Fruit fly (Drosophila melanogaster): ENCODE results near the gene sage.

The sage gene

DNA sequence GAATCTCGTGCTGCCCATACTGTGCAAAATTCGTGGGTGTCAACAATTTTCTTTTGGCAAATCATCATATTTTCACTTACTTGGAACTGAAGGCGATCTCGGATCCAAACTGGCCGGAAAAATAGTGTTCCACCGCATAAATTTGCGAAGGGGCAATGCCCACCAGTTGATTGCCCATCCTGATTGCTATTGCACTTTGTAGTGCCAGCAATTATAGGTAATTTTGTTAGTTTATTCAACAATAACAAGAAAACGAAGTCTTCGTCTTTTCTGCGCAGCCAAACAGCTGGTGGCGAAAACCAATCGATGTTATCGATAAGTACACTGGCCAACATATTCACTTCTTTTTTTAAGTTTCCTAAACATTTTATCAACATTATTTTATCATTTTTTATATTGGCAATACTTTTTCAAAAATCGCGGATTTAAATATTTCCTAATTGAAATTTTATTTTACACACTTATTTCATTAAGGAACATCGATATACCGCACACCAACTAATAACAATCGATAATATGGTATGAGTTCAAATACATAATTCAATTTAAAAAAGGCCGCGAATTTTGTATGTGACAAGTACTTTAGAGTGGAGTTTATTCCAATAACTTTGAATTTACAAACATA, 18.3 kb downstream of the sage start, which contains the start of gene Vps15:
Vps15 (minus strand) TSS at position 294 of the 625 bp plus-strand sequence.
- TF ChIP-seq CG17801 (GFP tag; optimal IDR thresholded peaks at IDR 0.05; ENCODE audit: partially characterized antibody), result peak; percentile 84

dm6 chr3R:9240554-9240953, 23.4 kb downstream of the sage start, which contains the start of gene D1:
D1 (minus strand) TSS chr3R:9240654.
- no peak for TF ChIP-seq CG17801 (GFP tag; optimal IDR thresholded peaks at IDR 0.05; ENCODE audit: partially characterized antibody)

dm6 chr3R:9239941-9240400, 24.0 kb downstream of the sage start:
- peak; percentile 67 for TF ChIP-seq CG17801 (GFP tag; optimal IDR thresholded peaks at IDR 0.05; ENCODE audit: partially characterized antibody)

DNA sequence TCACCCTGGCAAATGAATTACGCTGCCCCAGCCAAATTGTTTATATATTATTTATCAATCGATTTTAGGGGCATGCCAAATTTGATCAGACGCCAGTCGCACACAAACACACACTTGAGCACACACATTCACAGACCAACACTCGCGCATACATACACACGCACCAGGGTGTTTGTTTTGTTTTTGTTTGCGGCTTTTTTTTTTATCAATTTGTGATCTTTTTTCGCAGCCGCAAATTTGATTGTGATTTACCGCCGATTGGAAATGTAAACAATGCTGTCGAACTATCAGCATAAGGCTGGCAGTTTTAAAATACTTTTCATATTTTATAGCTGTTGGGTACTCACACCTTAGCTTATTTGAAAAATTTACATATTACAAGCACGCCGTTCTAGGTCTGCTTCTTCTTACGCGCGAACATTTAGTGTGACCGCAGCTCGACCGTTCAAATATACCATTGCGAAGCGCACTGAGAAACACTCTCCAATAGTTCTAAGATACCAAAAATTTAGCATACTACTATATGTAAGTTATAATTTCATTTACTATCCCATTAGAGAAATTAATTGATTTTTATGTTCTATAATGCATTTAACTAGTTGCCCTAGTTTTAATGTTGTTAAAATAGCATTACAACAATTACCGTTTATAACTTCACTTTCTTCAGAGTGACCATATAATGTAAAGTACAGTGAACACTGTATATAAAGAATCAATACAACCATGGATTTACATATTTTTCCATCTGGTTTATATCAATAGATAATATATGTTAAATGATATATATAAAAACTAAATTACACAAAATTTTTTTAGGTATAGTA, 26.5 kb downstream of the sage start, which contains the start of gene pum:
pum (minus strand) TSS at position 415 of the 824 bp plus-strand sequence.
- TF ChIP-seq CG17801 (GFP tag; optimal IDR thresholded peaks at IDR 0.05; ENCODE audit: partially characterized antibody), result peak; percentile 57

dm6 chr3R:9236883-9237267, 27.1 kb downstream of the sage start:
- no peak for TF ChIP-seq CG17801 (GFP tag; optimal IDR thresholded peaks at IDR 0.05; ENCODE audit: partially characterized antibody)

- no peak for TF ChIP-seq CG17801 (GFP tag; optimal IDR thresholded peaks at IDR 0.05; ENCODE audit: partially characterized antibody)
Observed at dm6 chr3R:9236070-9236492, 27.9 kb downstream of the sage start.

- no peak for TF ChIP-seq CG17801 (GFP tag; optimal IDR thresholded peaks at IDR 0.05; ENCODE audit: partially characterized antibody)
Observed at dm6 chr3R:9234756-9235255, 29.1 kb downstream of the sage start.

dm6 chr3R:9233763-9234162, 30.2 kb downstream of the sage start:
- no peak for TF ChIP-seq CG17801 (GFP tag; optimal IDR thresholded peaks at IDR 0.05; ENCODE audit: partially characterized antibody)

DNA sequence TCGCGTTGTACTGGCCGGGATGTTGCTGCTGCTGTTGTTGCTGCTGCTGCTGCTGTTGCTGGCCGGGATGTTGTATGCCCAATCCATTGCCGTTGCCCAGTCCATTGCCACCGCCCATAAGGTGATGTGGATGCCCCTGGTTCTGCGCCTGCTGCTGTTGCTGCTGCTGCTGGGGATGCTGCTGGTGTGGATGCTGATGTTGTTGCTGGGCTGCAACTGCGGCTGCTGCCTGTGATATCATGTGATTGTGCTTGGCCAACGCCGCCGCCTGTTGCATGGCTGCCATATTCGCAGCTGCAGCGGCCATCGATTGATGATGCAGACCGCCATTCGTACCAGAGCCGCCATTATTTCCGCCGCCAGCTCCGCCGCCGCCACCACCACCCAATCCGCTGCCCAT, 31.6 kb downstream of the sage start:
- TF ChIP-seq CG17801 (GFP tag; optimal IDR thresholded peaks at IDR 0.05; ENCODE audit: partially characterized antibody), result no peak

dm6 chr3R:9229996-9230601, 33.8 kb downstream of the sage start:
- peak; percentile 48 for TF ChIP-seq CG17801 (GFP tag; optimal IDR thresholded peaks at IDR 0.05; ENCODE audit: partially characterized antibody)

DNA sequence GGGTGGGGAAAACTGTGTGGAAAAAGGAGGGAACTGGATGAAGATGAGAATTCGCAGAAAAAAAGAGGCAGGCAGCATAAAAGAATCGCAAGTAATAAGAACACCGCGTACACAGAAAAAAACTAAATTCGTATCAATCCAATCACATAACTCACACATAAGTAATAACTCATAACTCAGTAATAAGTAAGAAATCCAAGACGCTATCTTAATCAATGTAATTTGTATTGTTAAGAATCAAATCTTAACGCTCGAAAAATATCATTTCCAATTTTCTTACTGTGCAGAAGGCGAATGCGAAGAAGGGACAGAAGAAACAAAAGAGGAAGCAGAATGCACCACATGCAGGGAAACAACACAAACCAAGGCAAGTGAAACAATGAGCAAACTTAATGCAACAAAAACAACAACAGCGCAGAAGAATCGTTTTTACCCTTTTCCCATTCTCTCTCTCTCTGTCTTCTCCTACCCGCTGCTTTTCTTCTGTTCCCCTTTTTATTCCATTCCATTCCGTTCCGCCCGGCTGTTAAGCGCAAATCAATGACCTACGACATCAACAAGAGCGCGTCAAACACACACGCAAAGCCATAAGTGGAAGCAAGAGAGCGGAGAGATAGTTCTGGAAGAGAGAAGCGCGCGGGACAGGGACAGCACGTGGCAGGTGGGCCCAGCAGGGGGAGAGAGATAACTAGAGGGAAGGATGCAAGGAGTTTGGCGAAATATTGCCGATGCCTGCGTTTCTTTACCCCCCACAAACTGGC, 34.7 kb downstream of the sage start:
- peak; percentile 95 for TF ChIP-seq CG17801 (GFP tag; optimal IDR thresholded peaks at IDR 0.05; ENCODE audit: partially characterized antibody)

DNA sequence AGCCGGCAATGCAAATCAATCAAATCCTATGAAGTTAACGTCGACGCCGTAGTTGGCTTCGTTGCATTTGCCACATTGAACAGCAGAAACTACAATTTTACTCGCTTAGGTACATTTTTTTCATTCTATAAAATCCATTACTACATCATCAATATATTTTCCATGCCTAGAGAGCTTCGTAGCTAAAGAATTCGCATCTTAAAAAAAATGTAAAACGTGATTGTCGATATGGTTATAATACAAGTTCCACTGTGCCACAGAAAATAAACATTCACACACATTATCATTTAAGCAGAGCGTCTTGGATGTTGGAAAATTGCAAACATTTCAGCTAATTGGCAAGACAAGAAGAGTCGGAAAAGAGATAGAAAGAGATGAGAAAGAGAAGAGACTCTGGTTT, 36.0 kb downstream of the sage start:
- TF ChIP-seq CG17801 (GFP tag; optimal IDR thresholded peaks at IDR 0.05; ENCODE audit: partially characterized antibody), result no peak

- TF ChIP-seq CG17801 (GFP tag; optimal IDR thresholded peaks at IDR 0.05; ENCODE audit: partially characterized antibody), result peak; percentile 86
Observed at dm6 chr3R:9227330-9227729, 36.6 kb downstream of the sage start.

- TF ChIP-seq CG17801 (GFP tag; optimal IDR thresholded peaks at IDR 0.05; ENCODE audit: partially characterized antibody), result peak; percentile 91
Observed at dm6 chr3R:9226701-9227313, 37.1 kb downstream of the sage start.
